Fruit fly (Drosophila melanogaster): ENCODE measurements around the gene CG10469.

CG10469 gene

dm6 chr3L:6071454-6072189 is 21.5 kb downstream of the CG10469 start, which contains the start of gene CG6602 (continued):
- TF ChIP-seq CG8089 (GFP tag; optimal IDR thresholded peaks at IDR 0.05): peak; percentile 55
- no peak for TF ChIP-seq ERR (GFP tag; optimal IDR thresholded peaks at IDR 0.05)

dm6 chr3L:6070119-6070518 is 23.0 kb downstream of the CG10469 start:
- TF ChIP-seq CG7357 (GFP tag; IDR thresholded peaks at IDR 0.05): no peak
- no peak for TF ChIP-seq Fer1 (GFP tag; optimal IDR thresholded peaks at IDR 0.05)
- no peak for TF ChIP-seq ftz-f1 (GFP tag; optimal IDR thresholded peaks at IDR 0.05)
- TF ChIP-seq dan (GFP tag; IDR thresholded peaks at IDR 0.05): no peak
- peak in 1 of 2 experiments; percentile 56 for TF ChIP-seq Hr78 (GFP tag; optimal IDR thresholded peaks at IDR 0.05)
- TF ChIP-seq Nf-YB (GFP tag; optimal IDR thresholded peaks at IDR 0.05): no peak
- no peak for TF ChIP-seq D (optimal IDR thresholded peaks at IDR 0.05)
- TF ChIP-seq D (GFP tag; optimal IDR thresholded peaks at IDR 0.05): no peak
- no peak for TF ChIP-seq hbn (GFP tag; IDR thresholded peaks at IDR 0.05; ENCODE audit: partially characterized antibody)
- no peak for TF ChIP-seq Spps (tag; optimal IDR thresholded peaks at IDR 0.05)
- TF ChIP-seq grn (GFP tag; optimal IDR thresholded peaks at IDR 0.05): peak; percentile 73
- no peak for TF ChIP-seq cad (GFP tag; optimal IDR thresholded peaks at IDR 0.05)

- TF ChIP-seq toy (GFP tag; IDR thresholded peaks at IDR 0.05) (no peak), tx (GFP tag; optimal IDR thresholded peaks at IDR 0.05) (no peak), fru (optimal IDR thresholded peaks at IDR 0.05) (no peak), CG18476 (GFP tag; optimal IDR thresholded peaks at IDR 0.05) (no peak), CG12104 (GFP tag; optimal IDR thresholded peaks at IDR 0.05) (no peak), CG32767 (GFP tag; IDR thresholded peaks at IDR 0.05) (no peak), Hr39 (optimal IDR thresholded peaks at IDR 0.05) (peak; percentile 20), CG2875 (GFP tag; optimal IDR thresholded peaks at IDR 0.05) (no peak), HLH4C (GFP tag; IDR thresholded peaks at IDR 0.05; ENCODE audit: partially characterized antibody) (no peak), Lpt (GFP tag; optimal IDR thresholded peaks at IDR 0.05) (no peak), CG2116 (GFP tag; optimal IDR thresholded peaks at IDR 0.05) (no peak), CG6791 (GFP tag; IDR thresholded peaks at IDR 0.05; ENCODE audit: partially characterized antibody) (0 out of 3 replicates have a peak, but pooled peaks have one; percentile 36), CG10431 (GFP tag; optimal IDR thresholded peaks at IDR 0.05) (no peak), Trl (optimal IDR thresholded peaks at IDR 0.05) (no peak), Trl (GFP tag; optimal IDR thresholded peaks at IDR 0.05) (no peak), CrebB (tag; optimal IDR thresholded peaks at IDR 0.05) (no peak), ash1 (GFP tag; optimal IDR thresholded peaks at IDR 0.05) (no peak), CG14965 (GFP tag; optimal IDR thresholded peaks at IDR 0.05; ENCODE audit: borderline replicate concordance) (no peak), CkIIα-i1 (GFP tag; IDR thresholded peaks at IDR 0.05) (no peak), CG31441 (GFP tag; IDR thresholded peaks at IDR 0.05) (no peak), CG13287 (GFP tag; IDR thresholded peaks at IDR 0.05; ENCODE audit: partially characterized antibody) (no peak), CG7357 (GFP tag; IDR thresholded peaks at IDR 0.05) (no peak), Dref (GFP tag; IDR thresholded peaks at IDR 0.05) (0 out of 2 replicates have a peak, but pooled peaks have one; percentile 1), ham (GFP tag; IDR thresholded peaks at IDR 0.05) (no peak), Fer1 (GFP tag; optimal IDR thresholded peaks at IDR 0.05) (no peak), Sin3A (optimal IDR thresholded peaks at IDR 0.05) (no peak), prd (optimal IDR thresholded peaks at IDR 0.05) (no peak), prd (GFP tag; IDR thresholded peaks at IDR 0.05) (0 out of 3 replicates have a peak, but pooled peaks have one; percentile 18), twi (tag; optimal IDR thresholded peaks at IDR 0.05) (no peak), CG4617 (GFP tag; optimal IDR thresholded peaks at IDR 0.05; ENCODE audit: borderline replicate concordance) (no peak), zen (tag; optimal IDR thresholded peaks at IDR 0.05) (peak; percentile 95), phol (tag; optimal IDR thresholded peaks at IDR 0.05) (no peak), MBD-R2 (GFP tag; IDR thresholded peaks at IDR 0.05) (0 out of 2 replicates have a peak, but pooled peaks have one; percentile 13), Opbp (GFP tag; IDR thresholded peaks at IDR 0.05; ENCODE audit: partially characterized antibody) (no peak), bigmax (GFP tag; optimal IDR thresholded peaks at IDR 0.05) (no peak), CG15479 (GFP tag; optimal IDR thresholded peaks at IDR 0.05) (peak; percentile 57), CG13123 (GFP tag; optimal IDR thresholded peaks at IDR 0.05) (no peak)
Observed at dm6 chr3L:6068178-6068577, 24.9 kb downstream of the CG10469 start.
